Worm (Caenorhabditis elegans) whole organism, young adult: ENCODE data around the gene rpc-2.

ENCODE experiments used
- F33H1.4 ChIP-seq: fragments of 200-800 bp; sonication (Bioruptor generic); IDR thresholded peaks from 2 replicates; pipeline ENCODE4 v1.3.6; 2022; ENCODE audit warnings: missing genetic modification reagents, missing genetic modification characterization, missing compliant biosample characterization
- Y95B8A.8 ChIP-seq: fragments of 200-800 bp; sonication (Bioruptor generic); IDR thresholded peaks from 2 replicates; pipeline ENCODE4 v1.3.6; 2022; ENCODE audit warnings: missing genetic modification reagents, missing genetic modification characterization, missing compliant biosample characterization
- ama-1 ChIP-seq, 3 experiments: fragments of 150-350 bp in 1 of 3; sonication (generic microtip) in 2 of 3; optimal IDR thresholded peaks; 2 replicates each; lab custom pipeline; 2014 to 2018; ENCODE audit warnings: missing biosample characterization in 2 of 3, missing genetic modification characterization in 2 of 3, missing genetic modification reagents in 2 of 3
- cebp-1 ChIP-seq, 2 experiments: fragments of 200-800 bp in 1 of 2; sonication (Bioruptor generic) in 1 of 2; sonication (generic microtip) in 1 of 2; IDR thresholded peaks in 1 of 2; optimal IDR thresholded peaks in 1 of 2; 2 replicates each; pipeline versions ENCODE4 v1.3.6 to Lab custom; 2017 to 2022; ENCODE audit warnings: missing compliant biosample characterization in 2 of 2, missing genetic modification characterization in 2 of 2, mild to moderate bottlenecking in 1 of 2, missing genetic modification reagents in 1 of 2, moderate library complexity in 1 of 2
- efl-1 ChIP-seq: fragments of 150-350 bp; optimal IDR thresholded peaks from 2 replicates; lab custom pipeline; 2014; ENCODE audit warnings: missing biosample characterization, missing genetic modification reagents, missing genetic modification characterization
- ets-4 ChIP-seq: fragments of 200-800 bp; sonication (Bioruptor generic); optimal IDR thresholded peaks from 2 replicates; lab custom pipeline; 2018; ENCODE audit warnings: mild to moderate bottlenecking, missing genetic modification characterization, missing compliant biosample characterization
- lsy-27 ChIP-seq: sonication (generic microtip); optimal IDR thresholded peaks from 2 replicates; lab custom pipeline; 2017; ENCODE audit warnings: missing genetic modification characterization, mild to moderate bottlenecking, missing compliant biosample characterization, antibody characterized with exemption, missing genotype, borderline replicate concordance; ENCODE audit not compliant: insufficient read depth
- nhr-179 ChIP-seq: sonication (generic microtip); optimal IDR thresholded peaks from 2 replicates; lab custom pipeline; 2016; ENCODE audit warnings: mild to moderate bottlenecking, missing genetic modification characterization, missing compliant biosample characterization
- nhr-90 ChIP-seq: sonication (generic microtip); optimal IDR thresholded peaks from 2 replicates; lab custom pipeline; 2016; ENCODE audit warnings: missing genotype, mild to moderate bottlenecking, missing genetic modification characterization, missing compliant biosample characterization
- xnd-1 ChIP-seq: sonication (generic microtip); optimal IDR thresholded peaks from 2 replicates; lab custom pipeline; 2016; ENCODE audit warnings: missing genotype, missing genetic modification reagents, missing genetic modification characterization, missing compliant biosample characterization

ce11 chrIII:5603439-5603986 lies 46.3 kb downstream of the rpc-2 start, which contains the start of gene madf-11:
- TF ChIP-seq ets-4 (GFP tag; lab: Kevin White, UChicago) (peak; percentile 5), nhr-179 (tag; lab: Kevin White, UChicago) (no peak), lsy-27 (tag; lab: Kevin White, UChicago) (no peak), efl-1 (GFP tag; lab: Kevin White, UChicago) (no peak), cebp-1 (GFP tag; IDR thresholded peaks at IDR 0.05; lab: Robert Waterston, UW) (no peak), cebp-1 (tag; optimal IDR thresholded peaks at IDR 0.05; lab: Kevin White, UChicago) (peak; percentile 58), F33H1.4 (GFP tag; lab: Robert Waterston, UW) (peak; percentile 19; the same call in 1 of the 2 replicates), Y95B8A.8 (GFP tag; lab: Robert Waterston, UW) (no peak), ama-1 (optimal IDR thresholded peaks at IDR 0.05; lab: Kevin White, UChicago) (no peak), ama-1 (GFP tag; optimal IDR thresholded peaks at IDR 0.05; lab: Kevin White, UChicago) (no peak), nhr-90 (no peak), xnd-1 (no peak)
